Worm (Caenorhabditis elegans) whole organism, L2 larva: ENCODE data around the gene arl-5.

ENCODE experiments used
- C34F6.9 ChIP-seq: fragments of 150-350 bp; optimal IDR thresholded peaks from 2 replicates; lab custom pipeline; 2014; ENCODE audit warnings: missing biosample characterization, missing genetic modification characterization
- F13H6.1 ChIP-seq: sonication (generic microtip); optimal IDR thresholded peaks from 2 replicates; lab custom pipeline; 2016; ENCODE audit warnings: missing genetic modification characterization, missing compliant biosample characterization
- ZK546.5 ChIP-seq: sonication (generic microtip); optimal IDR thresholded peaks from 2 replicates; lab custom pipeline; 2017; ENCODE audit warnings: missing biosample characterization, missing genetic modification characterization
- aly-2 ChIP-seq: fragments of 150-350 bp; optimal IDR thresholded peaks from 2 replicates; lab custom pipeline; 2014; ENCODE audit warnings: missing biosample characterization, missing genetic modification characterization
- blmp-1 ChIP-seq: sonication (generic microtip); optimal IDR thresholded peaks from 2 replicates; lab custom pipeline; 2017; ENCODE audit warnings: missing genetic modification characterization, mild to moderate bottlenecking, missing compliant biosample characterization, antibody characterized with exemption, moderate library complexity; ENCODE audit not compliant: insufficient read depth
- crh-2 ChIP-seq: sonication (generic microtip); optimal IDR thresholded peaks from 2 replicates; lab custom pipeline; 2017; ENCODE audit warnings: missing biosample characterization, missing genetic modification characterization
- dmd-4 ChIP-seq: sonication (generic microtip); optimal IDR thresholded peaks from 2 replicates; lab custom pipeline; 2017; ENCODE audit warnings: missing biosample characterization, missing genetic modification characterization
- fos-1 ChIP-seq: fragments of 150-350 bp; optimal IDR thresholded peaks from 2 replicates; lab custom pipeline; 2014; ENCODE audit warnings: missing biosample characterization, missing genetic modification characterization
- gmeb-1 ChIP-seq: fragments of 150-350 bp; optimal IDR thresholded peaks from 2 replicates; lab custom pipeline; 2014; ENCODE audit warnings: missing biosample characterization, missing genetic modification characterization
- lin-11 ChIP-seq: fragments of 150-350 bp; sonication (generic microtip); optimal IDR thresholded peaks from 2 replicates; lab custom pipeline; 2014; ENCODE audit warnings: missing biosample characterization, missing genetic modification characterization, inconsistent platforms, mixed read lengths
- lin-13 ChIP-seq: fragments of 150-350 bp; optimal IDR thresholded peaks from 2 replicates; lab custom pipeline; 2014; ENCODE audit warnings: missing biosample characterization, missing genetic modification reagents, missing genetic modification characterization
- lsy-2 ChIP-seq, 2 experiments: fragments of 150-350 bp in 1 of 2; sonication (generic microtip) in 1 of 2; optimal IDR thresholded peaks; 2 replicates each; lab custom pipeline; 2014 to 2017; ENCODE audit warnings: missing biosample characterization in 2 of 2, missing genetic modification characterization in 2 of 2
- mab-5 ChIP-seq: fragments of 150-350 bp; optimal IDR thresholded peaks from 2 replicates; lab custom pipeline; 2014; ENCODE audit warnings: missing biosample characterization, missing genetic modification characterization
- mdl-1 ChIP-seq, 2 experiments: fragments of 150-350 bp in 1 of 2; sonication (generic microtip) in 1 of 2; optimal IDR thresholded peaks; 2 replicates each; lab custom pipeline; 2017; ENCODE audit warnings: missing biosample characterization in 2 of 2, missing genetic modification characterization in 2 of 2
- nhr-10 ChIP-seq: sonication (generic microtip); optimal IDR thresholded peaks from 2 replicates; lab custom pipeline; 2017; ENCODE audit warnings: missing biosample characterization, missing genetic modification characterization
- nhr-21 ChIP-seq: fragments of 150-350 bp; optimal IDR thresholded peaks from 2 replicates; lab custom pipeline; 2014; ENCODE audit warnings: missing biosample characterization, missing genetic modification characterization
- nhr-237 ChIP-seq: fragments of 150-350 bp; optimal IDR thresholded peaks from 2 replicates; lab custom pipeline; 2014; ENCODE audit warnings: missing biosample characterization, missing genetic modification characterization
- nhr-6 ChIP-seq: fragments of 150-350 bp; optimal IDR thresholded peaks from 2 replicates; lab custom pipeline; 2014; ENCODE audit warnings: missing biosample characterization, missing genetic modification characterization
- nhr-77 ChIP-seq: fragments of 150-350 bp; optimal IDR thresholded peaks from 2 replicates; lab custom pipeline; 2014; ENCODE audit warnings: missing biosample characterization, missing genetic modification characterization
- peb-1 ChIP-seq: fragments of 150-350 bp; optimal IDR thresholded peaks from 2 replicates; lab custom pipeline; 2014; ENCODE audit warnings: missing biosample characterization, missing genetic modification characterization
- sem-4 ChIP-seq: fragments of 150-350 bp; optimal IDR thresholded peaks from 2 replicates; lab custom pipeline; 2014; ENCODE audit warnings: missing biosample characterization, missing genetic modification reagents, missing genetic modification characterization
- sma-3 ChIP-seq: sonication (generic microtip); optimal IDR thresholded peaks from 2 replicates; lab custom pipeline; 2016; ENCODE audit warnings: missing genetic modification reagents, missing genetic modification characterization, missing compliant biosample characterization
- sma-9 ChIP-seq, 2 experiments: fragments of 150-350 bp in 1 of 2; sonication (generic microtip) in 1 of 2; optimal IDR thresholded peaks; 2 replicates each; lab custom pipeline; 2014 to 2016; ENCODE audit warnings: missing genetic modification characterization in 2 of 2, mild to moderate bottlenecking in 1 of 2, missing biosample characterization in 1 of 2, missing compliant biosample characterization in 1 of 2, missing genetic modification reagents in 1 of 2, moderate library complexity in 1 of 2
- snpc-4 ChIP-seq: fragments of 150-350 bp; optimal IDR thresholded peaks from 2 replicates; lab custom pipeline; 2014; ENCODE audit warnings: missing biosample characterization, missing genetic modification characterization
- unc-55 ChIP-seq: fragments of 150-350 bp; sonication (generic microtip); optimal IDR thresholded peaks from 3 replicates; lab custom pipeline; 2014; ENCODE audit warnings: missing biosample characterization, missing genetic modification reagents, missing genetic modification characterization
- ztf-4 ChIP-seq: fragments of 150-350 bp; optimal IDR thresholded peaks from 2 replicates; lab custom pipeline; 2014; ENCODE audit warnings: missing biosample characterization, missing genetic modification characterization

arl-5 gene

ce11 chrIII:9862469-9862868 lies 39.4 kb downstream of the arl-5 start:
- TF ChIP-seq ztf-4 (tag; lab: Kevin White, UChicago), result no peak
- no peak for TF ChIP-seq unc-55 (GFP tag; lab: Kevin White, UChicago)
- no peak for TF ChIP-seq nhr-10 (tag; lab: Kevin White, UChicago)
- no peak for TF ChIP-seq nhr-77 (tag; lab: Kevin White, UChicago)
- no peak for TF ChIP-seq fos-1 (tag; lab: Kevin White, UChicago)
- peak in 1 of 2 experiments; percentile 44 for TF ChIP-seq lsy-2 (tag; optimal IDR thresholded peaks at IDR 0.05; lab: Kevin White, UChicago)
- TF ChIP-seq F13H6.1 (tag; lab: Kevin White, UChicago), result no peak

- TF ChIP-seq sma-3 (GFP tag; lab: Kevin White, UChicago) (peak; percentile 13), lin-11 (tag; lab: Kevin White, UChicago) (no peak)
Observed at ce11 chrIII:9867352-9867751, 44.3 kb downstream of the arl-5 start.

- TF ChIP-seq sma-9 (GFP tag; optimal IDR thresholded peaks at IDR 0.05; lab: Kevin White, UChicago) (peak; percentile 81), sma-9 (tag; optimal IDR thresholded peaks at IDR 0.05; lab: Kevin White, UChicago) (no peak), lin-13 (GFP tag; lab: Kevin White, UChicago) (peak; percentile 56), F13H6.1 (tag; lab: Kevin White, UChicago) (peak; percentile 80), fos-1 (tag; lab: Kevin White, UChicago) (peak; percentile 89), nhr-237 (no peak), unc-55 (GFP tag; lab: Kevin White, UChicago) (peak; percentile 80), mab-5 (tag; lab: Kevin White, UChicago) (peak; percentile 66), gmeb-1 (peak; percentile 94), snpc-4 (tag; lab: Kevin White, UChicago) (peak; percentile 25), ZK546.5 (tag; lab: Kevin White, UChicago) (no peak), peb-1 (tag; lab: Kevin White, UChicago) (no peak), C34F6.9 (tag; lab: Kevin White, UChicago) (peak; percentile 46), sma-3 (GFP tag; lab: Kevin White, UChicago) (peak; percentile 71), dmd-4 (peak; percentile 53), mdl-1 (tag; optimal IDR thresholded peaks at IDR 0.05; lab: Kevin White, UChicago) (no peak), aly-2 (no peak), nhr-21 (tag; lab: Kevin White, UChicago) (peak; percentile 51), nhr-6 (no peak), blmp-1 (peak; percentile 69), lsy-2 (tag; optimal IDR thresholded peaks at IDR 0.05; lab: Kevin White, UChicago) (peak; percentile 52 to 81), crh-2 (tag; lab: Kevin White, UChicago) (peak; percentile 5), ztf-4 (tag; lab: Kevin White, UChicago) (peak; percentile 22)
Observed at ce11 chrIII:9867780-9868503, 44.9 kb downstream of the arl-5 start, which contains the start of gene dhhc-4. dhhc-4 (minus strand) TSS chrIII:9867792.

ce11 chrIII:9871032-9871431 lies 48.0 kb downstream of the arl-5 start, which contains the start of gene ZK757.1:
ZK757.1 (minus strand) TSS chrIII:9871132.
- no peak for TF ChIP-seq sem-4
- no peak for TF ChIP-seq aly-2
- TF ChIP-seq, all 48 proteins: peak for 0
